Fruit fly (Drosophila melanogaster) Kc167 (cell line): ENCODE data around the gene nmdyn-D6.

Source experiments
- h ChIP-seq: fragments of >200 bp; optimal IDR thresholded peaks from 3 replicates; lab custom pipeline; 2018; ENCODE audit warnings: missing external identifiers
- insv ChIP-seq: fragments of >200 bp; optimal IDR thresholded peaks from 3 replicates; lab custom pipeline; 2018; ENCODE audit warnings: missing external identifiers
- ttk ChIP-seq: sonication (Bioruptor generic); optimal IDR thresholded peaks from 2 replicates; lab custom pipeline; 2017; ENCODE audit warnings: missing external identifiers

DNA sequence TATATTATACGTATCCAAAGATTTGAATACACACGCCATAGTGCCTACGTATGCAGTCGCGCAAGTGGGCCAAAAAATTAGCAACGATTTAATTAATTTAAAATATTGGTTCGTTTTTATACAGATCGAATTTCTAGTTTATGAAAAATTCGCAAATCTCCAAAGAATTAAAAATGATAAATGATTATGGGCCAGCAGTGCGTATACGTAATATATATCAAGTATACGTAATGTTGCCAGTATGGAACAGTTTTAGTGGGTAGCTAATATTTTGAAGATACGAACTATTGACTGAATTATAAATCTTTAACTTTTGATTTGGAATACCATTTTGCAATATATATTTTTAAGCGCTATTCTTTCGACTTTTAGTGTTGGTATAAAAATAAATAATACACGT lies 9.6 kb downstream of the nmdyn-D6 start:
- TF ChIP-seq ttk (no peak), insv (lab: Kevin White, UChicago) (no peak), h (lab: Kevin White, UChicago) (no peak)
